Worm (Caenorhabditis elegans): ENCODE data around the gene nuo-4.

The nuo-4 gene

ce11 chrIII:7178497-7178896 lies 19.9 kb upstream of the nuo-4 start (continued):
- TF ChIP-seq Y56A3A.18 (GFP tag; IDR thresholded peaks at IDR 0.05) = peak; percentile 45; the same call in 1 of the 2 replicates
- TF ChIP-seq snpc-4 (GFP tag; optimal IDR thresholded peaks at IDR 0.05) = no peak
- TF ChIP-seq snpc-4 (tag; optimal IDR thresholded peaks at IDR 0.05) = peak in 1 of 4 experiments; percentile 26
- TF ChIP-seq pbrm-1 (GFP tag; IDR thresholded peaks at IDR 0.05) = peak; percentile 51; the same call in 1 of the 2 replicates
- TF ChIP-seq sea-2 (GFP tag; IDR thresholded peaks at IDR 0.05) = no peak
- TF ChIP-seq ztf-18 (tag; optimal IDR thresholded peaks at IDR 0.05) = peak; percentile 32
- peak; percentile 11 for TF ChIP-seq snpc-1.3 (tag; optimal IDR thresholded peaks at IDR 0.05; ENCODE audit: insufficient read depth)
- peak; percentile 82 for TF ChIP-seq B0336.3 (GFP tag; IDR thresholded peaks at IDR 0.05)
- no peak for TF ChIP-seq hlh-12 (tag; optimal IDR thresholded peaks at IDR 0.05)
- peak; percentile 54; the same call in 1 of the 2 replicates for TF ChIP-seq Y95B8A.8 (GFP tag; IDR thresholded peaks at IDR 0.05)
- TF ChIP-seq unc-130 (GFP tag; optimal IDR thresholded peaks at IDR 0.05) = no peak
- TF ChIP-seq cebp-1 (GFP tag; IDR thresholded peaks at IDR 0.05) = no peak
- peak; percentile 54 for TF ChIP-seq cebp-1 (tag; optimal IDR thresholded peaks at IDR 0.05)
- TF ChIP-seq nfya-2 (GFP tag; IDR thresholded peaks at IDR 0.05) = 0 out of 2 replicates have a peak, but pooled peaks have one; percentile 54
- TF ChIP-seq tbp1 (GFP tag; optimal IDR thresholded peaks at IDR 0.05) = peak; percentile 35
- 0 out of 2 replicates have a peak, but pooled peaks have one; percentile 53 for TF ChIP-seq Y53G8AR.9 (GFP tag; conservative IDR thresholded peaks at IDR 0.05)
- no peak for TF ChIP-seq mel-28 (tag; optimal IDR thresholded peaks at IDR 0.05; ENCODE audit: borderline replicate concordance)
- TF ChIP-seq F39B2.1 (GFP tag; IDR thresholded peaks at IDR 0.05) = peak; percentile 59; the same call in 1 of the 2 replicates
- TF ChIP-seq hmg-1.2 (GFP tag; IDR thresholded peaks at IDR 0.05) = peak; percentile 11; the same call in 1 of the 2 replicates
- TF ChIP-seq die-1 (tag; optimal IDR thresholded peaks at IDR 0.05) = peak; percentile 3
- TF ChIP-seq attf-3 (GFP tag; conservative IDR thresholded peaks at IDR 0.05) = no peak
- TF ChIP-seq ztf-25 (GFP tag; IDR thresholded peaks at IDR 0.05) = no peak
- no peak for TF ChIP-seq gei-17 (GFP tag; optimal IDR thresholded peaks at IDR 0.05)
- TF ChIP-seq D2030.7 (GFP tag; IDR thresholded peaks at IDR 0.05) = 0 out of 2 replicates have a peak, but pooled peaks have one; percentile 36

ce11 chrIII:7170090-7170489 lies 11.5 kb upstream of the nuo-4 start:
- TF ChIP-seq hmg-1.2 (GFP tag; IDR thresholded peaks at IDR 0.05) (no peak), snpc-1.3 (tag; optimal IDR thresholded peaks at IDR 0.05; ENCODE audit: insufficient read depth) (no peak), ceh-27 (GFP tag; optimal IDR thresholded peaks at IDR 0.05) (no peak), B0336.3 (GFP tag; IDR thresholded peaks at IDR 0.05) (no peak), rpc-1 (optimal IDR thresholded peaks at IDR 0.05) (no peak), rpc-1 (tag; optimal IDR thresholded peaks at IDR 0.05) (no peak), sdz-38 (tag; optimal IDR thresholded peaks at IDR 0.05) (no peak), pbrm-1 (GFP tag; IDR thresholded peaks at IDR 0.05) (no peak)

- TF ChIP-seq lin-35 (GFP tag; optimal IDR thresholded peaks at IDR 0.05) = no peak
- TF ChIP-seq ztf-28 (GFP tag; IDR thresholded peaks at IDR 0.05) = no peak
- no peak for TF ChIP-seq zim-3 (tag; optimal IDR thresholded peaks at IDR 0.05)
- no peak for TF ChIP-seq B0019.2 (GFP tag; conservative IDR thresholded peaks at IDR 0.05)
- TF ChIP-seq lsy-27 (tag; optimal IDR thresholded peaks at IDR 0.05; ENCODE audit: borderline replicate concordance, insufficient read depth) = no peak
- no peak for TF ChIP-seq fkh-3 (tag; optimal IDR thresholded peaks at IDR 0.05)
- TF ChIP-seq zfh-2 (GFP tag; conservative IDR thresholded peaks at IDR 0.05) = no peak
- no peak for TF ChIP-seq egl-44 (GFP tag; IDR thresholded peaks at IDR 0.05)
- TF ChIP-seq Y67H2A.10 (GFP tag; conservative IDR thresholded peaks at IDR 0.05) = no peak
- no peak for TF ChIP-seq egrh-3 (GFP tag; IDR thresholded peaks at IDR 0.05)
- no peak for TF ChIP-seq lin-54 (GFP tag; optimal IDR thresholded peaks at IDR 0.05)
- no peak for TF ChIP-seq F22D6.2 (tag; optimal IDR thresholded peaks at IDR 0.05)
- no peak for TF ChIP-seq hmg-20 (GFP tag; IDR thresholded peaks at IDR 0.05)
These were observed 8.9 kb upstream of the nuo-4 start, which contains the start of gene acs-4 for ce11 chrIII:7167568-7167937. TSS of gene acs-4 (plus strand) at chrIII:7167838.

Measured in whole organism, young adult.